Worm (Caenorhabditis elegans): ENCODE results near the gene str-140.

Gene str-140

DNA sequence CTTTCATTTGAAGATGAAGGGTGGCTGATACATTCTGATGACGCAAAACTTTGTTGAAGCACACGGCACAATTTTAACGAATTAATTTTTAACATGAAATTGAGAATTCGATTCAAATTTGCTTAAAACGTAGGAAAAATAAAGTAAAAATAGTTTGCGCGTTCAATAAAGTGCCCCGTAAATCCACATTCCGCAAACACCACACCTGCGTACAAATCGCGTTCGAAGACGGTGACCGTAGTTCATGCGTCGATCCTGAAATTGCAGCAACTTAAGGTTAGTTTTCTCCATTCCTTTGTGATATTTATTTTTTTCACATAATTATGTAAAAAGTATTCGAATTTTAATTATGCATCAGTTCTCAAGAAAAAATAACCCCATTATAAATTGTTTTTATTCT is 42.9 kb downstream of the str-140 start, which contains the start of gene F43H9.3:
TSS of gene F43H9.3 (minus strand) at position 189 of the 400 bp plus-strand sequence.
- TF ChIP-seq ref-1 (GFP tag; conservative IDR thresholded peaks at IDR 0.05) (no peak), klf-2 (GFP tag; conservative IDR thresholded peaks at IDR 0.05) (no peak), cog-1 (tag; optimal IDR thresholded peaks at IDR 0.05) (no peak), T22C8.4 (GFP tag; IDR thresholded peaks at IDR 0.05) (no peak), ztf-29 (GFP tag; IDR thresholded peaks at IDR 0.05) (no peak), med-1 (GFP tag; optimal IDR thresholded peaks at IDR 0.05; ENCODE audit: insufficient read depth) (no peak)

DNA sequence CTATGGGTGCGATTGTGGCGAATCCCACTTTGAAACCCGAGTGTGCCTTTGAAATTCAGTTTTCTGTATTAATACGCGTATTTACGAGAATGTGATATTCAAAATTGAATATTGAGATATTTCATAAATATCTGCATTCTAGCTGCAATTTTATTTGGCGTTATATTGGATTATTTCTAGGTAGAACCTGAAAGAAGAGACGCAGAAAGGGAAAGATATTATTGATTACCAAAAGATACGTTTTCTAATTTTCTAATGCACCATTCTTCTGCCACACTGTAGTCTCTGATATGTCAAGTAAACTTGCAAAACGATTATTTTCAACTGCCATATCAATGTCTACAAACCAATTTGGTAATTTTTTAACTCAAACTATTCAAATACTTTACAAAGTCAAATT is 45.7 kb downstream of the str-140 start, which contains the start of gene ech-3:
TSS of gene ech-3 (plus strand) at position 178 of the 400 bp plus-strand sequence.
- TF ChIP-seq cog-1 (tag; optimal IDR thresholded peaks at IDR 0.05) (no peak), klf-2 (GFP tag; conservative IDR thresholded peaks at IDR 0.05) (no peak), tab-1 (GFP tag; IDR thresholded peaks at IDR 0.05) (no peak), med-1 (GFP tag; optimal IDR thresholded peaks at IDR 0.05; ENCODE audit: insufficient read depth) (no peak), ztf-29 (GFP tag; IDR thresholded peaks at IDR 0.05) (no peak), ref-1 (GFP tag; conservative IDR thresholded peaks at IDR 0.05) (no peak), flt-1 (GFP tag; IDR thresholded peaks at IDR 0.05) (no peak), T22C8.4 (GFP tag; IDR thresholded peaks at IDR 0.05) (no peak), ztf-23 (GFP tag; IDR thresholded peaks at IDR 0.05) (no peak)

DNA sequence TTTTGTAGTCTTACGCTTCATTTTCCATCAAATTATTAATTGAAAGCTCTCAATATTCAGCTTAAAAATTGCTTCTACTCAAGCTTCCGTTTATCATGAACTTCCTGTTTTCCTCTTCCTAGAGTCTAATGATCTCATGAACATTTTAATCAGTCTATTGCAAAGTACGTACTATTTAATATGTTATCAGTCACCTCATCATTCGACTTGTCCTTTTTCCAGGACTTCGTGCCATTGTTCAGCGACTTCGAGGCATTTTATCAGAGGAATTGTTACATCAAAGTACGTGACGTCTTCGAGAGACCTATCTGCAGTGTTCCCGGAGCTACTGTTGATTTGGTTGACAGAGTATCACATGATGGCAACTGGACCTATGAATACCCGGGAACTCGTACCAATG is 47.9 kb downstream of the str-140 start:
- TF ChIP-seq ref-1 (GFP tag; conservative IDR thresholded peaks at IDR 0.05) (no peak), flt-1 (GFP tag; IDR thresholded peaks at IDR 0.05) (no peak), tab-1 (GFP tag; IDR thresholded peaks at IDR 0.05) (no peak), T22C8.4 (GFP tag; IDR thresholded peaks at IDR 0.05) (no peak), cog-1 (tag; optimal IDR thresholded peaks at IDR 0.05) (no peak), klf-2 (GFP tag; conservative IDR thresholded peaks at IDR 0.05) (no peak), med-1 (GFP tag; optimal IDR thresholded peaks at IDR 0.05; ENCODE audit: insufficient read depth) (no peak), ztf-29 (GFP tag; IDR thresholded peaks at IDR 0.05) (no peak), ztf-23 (GFP tag; IDR thresholded peaks at IDR 0.05) (no peak)

DNA sequence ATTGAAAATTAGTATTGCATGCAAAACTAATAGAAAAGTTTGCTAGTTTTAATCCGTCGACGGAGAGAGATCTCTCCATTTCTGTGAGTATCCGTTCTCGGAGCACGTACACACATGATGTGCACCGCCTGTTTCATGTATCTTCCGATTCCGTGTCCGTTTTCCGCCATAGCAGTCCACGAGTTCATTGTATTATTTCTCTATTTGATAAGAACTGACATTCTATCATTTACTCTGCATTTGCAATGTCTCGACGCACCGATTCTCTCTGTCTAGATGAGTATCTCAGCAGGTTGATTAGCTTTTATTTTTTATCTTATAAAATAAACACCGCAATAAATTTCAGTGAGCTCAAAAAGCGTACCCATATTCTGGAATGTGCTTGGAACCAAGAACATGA is 48.8 kb downstream of the str-140 start:
- no peak for TF ChIP-seq T22C8.4 (GFP tag; IDR thresholded peaks at IDR 0.05)

DNA sequence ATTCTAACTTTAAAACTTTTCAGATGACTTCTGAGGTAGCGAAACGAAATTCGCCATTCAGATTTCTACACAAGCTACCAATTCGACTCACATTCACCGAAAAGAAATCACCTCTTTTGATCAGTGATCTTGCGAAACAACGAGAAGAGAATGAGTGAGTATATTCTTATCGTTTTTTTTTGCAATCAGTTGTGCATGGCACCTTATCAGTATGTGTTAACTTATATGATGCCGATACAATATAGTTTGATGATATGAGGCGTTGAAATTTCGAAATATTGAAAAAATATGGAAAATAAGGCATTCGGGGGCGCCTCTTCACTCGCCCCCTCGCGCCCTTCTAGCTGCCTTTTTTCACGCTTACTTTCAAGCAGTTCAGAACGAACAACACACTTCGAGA is 49.8 kb downstream of the str-140 start:
- TF ChIP-seq tab-1 (GFP tag; IDR thresholded peaks at IDR 0.05): no peak
- no peak for TF ChIP-seq klf-2 (GFP tag; conservative IDR thresholded peaks at IDR 0.05)
- no peak for TF ChIP-seq flt-1 (GFP tag; IDR thresholded peaks at IDR 0.05)
- TF ChIP-seq ref-1 (GFP tag; conservative IDR thresholded peaks at IDR 0.05): no peak

DNA sequence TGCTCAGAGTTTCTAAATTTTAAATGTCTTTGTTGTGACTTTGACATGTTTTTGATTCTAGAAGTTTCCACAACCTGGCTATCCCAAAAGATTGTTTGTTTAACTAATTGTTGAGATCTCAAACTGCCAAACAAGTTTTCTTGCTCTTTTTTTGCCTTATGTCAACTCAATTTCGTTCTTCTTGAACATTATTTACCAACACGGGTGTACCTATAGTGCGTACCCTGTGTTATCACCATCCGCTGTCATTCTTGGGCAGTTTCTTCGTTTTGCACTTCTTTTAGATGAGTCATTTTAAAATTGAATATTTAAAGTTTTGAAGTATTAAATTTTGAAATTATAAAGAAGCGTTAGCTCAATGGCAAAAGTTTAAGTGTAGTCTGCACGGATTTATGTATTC is 50.8 kb downstream of the str-140 start, which contains the start of gene sptl-2:
TSS of gene sptl-2 (plus strand) at position 280 of the 400 bp plus-strand sequence.
- TF ChIP-seq cog-1 (tag; optimal IDR thresholded peaks at IDR 0.05): no peak

Measured in whole organism, midembryonic.